Worm (Caenorhabditis elegans) whole organism, L4 larva: ENCODE data around the gene exc-15.

Experiments used
- attf-4 ChIP-seq: sonication (generic microtip); optimal IDR thresholded peaks from 3 replicates; lab custom pipeline; 2017; ENCODE audit warnings: missing biosample characterization, missing genetic modification characterization
- ces-1 ChIP-seq: fragments of 150-350 bp; sonication (generic microtip); optimal IDR thresholded peaks from 4 replicates; lab custom pipeline; 2014; ENCODE audit warnings: missing biosample characterization, missing genetic modification reagents, missing genetic modification characterization
- nhr-76 ChIP-seq: fragments of 150-350 bp; optimal IDR thresholded peaks from 2 replicates; lab custom pipeline; 2014; ENCODE audit warnings: missing biosample characterization, missing genetic modification characterization

DNA sequence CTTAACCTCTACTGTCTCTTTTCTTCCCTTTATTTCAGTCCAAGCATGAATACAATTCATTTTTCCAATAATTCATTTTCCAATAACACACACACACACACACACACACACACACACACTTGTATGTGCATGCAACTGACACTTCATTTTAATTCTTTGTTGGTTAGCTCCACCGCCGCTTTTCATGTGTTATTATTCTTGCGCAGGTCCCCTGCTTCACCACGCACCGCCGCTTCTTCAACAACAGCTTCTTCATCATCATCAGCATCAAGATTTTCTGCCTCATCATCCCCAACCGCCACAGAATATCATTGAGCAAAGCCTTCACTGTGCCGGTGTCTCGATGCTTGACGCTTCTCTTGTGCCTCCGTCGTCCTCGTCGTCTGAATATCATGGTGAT lies 21.2 kb downstream of the exc-15 start:
- TF ChIP-seq ces-1 (GFP tag; lab: Kevin White, UChicago): no peak
- no peak for TF ChIP-seq nhr-76 (tag; lab: Kevin White, UChicago)
- no peak for TF ChIP-seq attf-4 (tag; lab: Kevin White, UChicago)
